Fruit fly (Drosophila melanogaster) whole organism, embryonic: Measurements from ENCODE around the gene CG7714.
A peak's percentile ranks its signal among the peaks of the same experiment; 100 is the strongest.

Experiments
- Atf-2 ChIP-seq: fragments of 200-800 bp; sonication (Bioruptor generic); optimal IDR thresholded peaks from 2 replicates; lab custom pipeline; 2016; ENCODE audit warnings: missing biosample characterization, missing genetic modification characterization
- CG11504 ChIP-seq: fragments of 200-800 bp; sonication (Bioruptor generic); optimal IDR thresholded peaks from 3 replicates; lab custom pipeline; 2019; ENCODE audit warnings: missing biosample characterization, mild to moderate bottlenecking, missing genetic modification characterization, moderate library complexity
- CG14014 ChIP-seq: fragments of 200-800 bp; sonication (Bioruptor generic); IDR thresholded peaks from 2 replicates; pipeline ENCODE4 v1.3.6; 2022; ENCODE audit warnings: missing biosample characterization, missing genetic modification characterization
- CG14667 ChIP-seq: fragments of 200-800 bp; sonication (Bioruptor generic); IDR thresholded peaks from 2 replicates; pipeline ENCODE4 v1.3.6; 2022; ENCODE audit warnings: missing biosample characterization, missing genetic modification characterization
- CG15073 ChIP-seq: fragments of 200-800 bp; sonication (Bioruptor generic); optimal IDR thresholded peaks from 2 replicates; lab custom pipeline; 2016; ENCODE audit warnings: missing biosample characterization, missing genetic modification characterization
- CG15514 ChIP-seq: fragments of 200-800 bp; sonication (Bioruptor generic); optimal IDR thresholded peaks from 3 replicates; lab custom pipeline; 2017; ENCODE audit warnings: missing biosample characterization, missing genetic modification characterization, mild to moderate bottlenecking, moderate library complexity, missing genetic modification reagents
- CG1647 ChIP-seq: fragments of 200-800 bp; sonication (Bioruptor generic); optimal IDR thresholded peaks from 3 replicates; lab custom pipeline; 2016; ENCODE audit warnings: missing biosample characterization, missing genetic modification characterization
- CG17568 ChIP-seq: fragments of 200-800 bp; sonication (Bioruptor generic); optimal IDR thresholded peaks from 2 replicates; lab custom pipeline; 2018; ENCODE audit warnings: missing biosample characterization, mild to moderate bottlenecking, missing genetic modification characterization, moderate library complexity
- CG17612 ChIP-seq: fragments of 200-800 bp; sonication (Bioruptor generic); IDR thresholded peaks from 2 replicates; pipeline ENCODE4 v1.3.6; 2022; ENCODE audit warnings: missing biosample characterization, missing genetic modification characterization
- CG17912 ChIP-seq: fragments of 200-800 bp; sonication (Bioruptor generic); optimal IDR thresholded peaks from 2 replicates; lab custom pipeline; 2018; ENCODE audit warnings: missing biosample characterization, mild to moderate bottlenecking, missing genetic modification characterization
- CG18011 ChIP-seq: fragments of 200-800 bp; sonication (Bioruptor generic); optimal IDR thresholded peaks from 2 replicates; lab custom pipeline; 2017; ENCODE audit warnings: missing biosample characterization, missing genetic modification characterization, mild to moderate bottlenecking, moderate library complexity, missing genotype
- CG31388 ChIP-seq: fragments of 200-800 bp; sonication (Bioruptor generic); optimal IDR thresholded peaks from 2 replicates; lab custom pipeline; 2016; ENCODE audit warnings: missing biosample characterization, missing genetic modification characterization
- CG3281 ChIP-seq: fragments of 200-800 bp; sonication (Bioruptor generic); optimal IDR thresholded peaks from 3 replicates; lab custom pipeline; 2017; ENCODE audit warnings: missing biosample characterization, mild to moderate bottlenecking, missing genetic modification characterization
- CG3726 ChIP-seq: fragments of 200-800 bp; sonication (Bioruptor generic); IDR thresholded peaks from 3 replicates; pipeline ENCODE4, ENCODE4 v1.3.6; 2022; ENCODE audit warnings: missing biosample characterization, missing genetic modification characterization
- CG5180 ChIP-seq: fragments of 200-800 bp; sonication (Bioruptor generic); optimal IDR thresholded peaks from 3 replicates; lab custom pipeline; 2017; ENCODE audit warnings: missing biosample characterization, missing genetic modification characterization, mild to moderate bottlenecking, moderate library complexity, missing genetic modification reagents
- CG5245 ChIP-seq: fragments of 200-800 bp; sonication (Bioruptor generic); optimal IDR thresholded peaks from 3 replicates; lab custom pipeline; 2016; ENCODE audit warnings: missing biosample characterization, missing genetic modification characterization
- CG5953 ChIP-seq: fragments of 200-800 bp; sonication (Bioruptor generic); IDR thresholded peaks from 2 replicates; pipeline ENCODE4 v1.3.6; 2022; ENCODE audit warnings: missing biosample characterization, missing genetic modification characterization
- CG6765 ChIP-seq: fragments of 200-800 bp; sonication (Bioruptor generic); optimal IDR thresholded peaks from 3 replicates; lab custom pipeline; 2017; ENCODE audit warnings: missing biosample characterization, mild to moderate bottlenecking, missing genetic modification characterization
- CG6791 ChIP-seq: fragments of 200-800 bp; sonication (Bioruptor generic); IDR thresholded peaks from 3 replicates; pipeline ENCODE4 v1.3.6; 2022; ENCODE audit warnings: missing biosample characterization, missing genetic modification characterization; ENCODE audit not compliant: partially characterized antibody
- CG7786 ChIP-seq: fragments of 200-800 bp; sonication (Bioruptor generic); optimal IDR thresholded peaks from 2 replicates; lab custom pipeline; 2016; ENCODE audit warnings: missing biosample characterization, missing genetic modification characterization
- CG8089 ChIP-seq: fragments of 200-800 bp; sonication (Bioruptor generic); optimal IDR thresholded peaks from 3 replicates; lab custom pipeline; 2016; ENCODE audit warnings: missing biosample characterization, missing genetic modification characterization
- CG8281 ChIP-seq: fragments of 200-800 bp; sonication (Bioruptor generic); optimal IDR thresholded peaks from 2 replicates; lab custom pipeline; 2018; ENCODE audit warnings: missing biosample characterization, mild to moderate bottlenecking, missing genetic modification characterization, moderate library complexity
- CG8478 ChIP-seq: fragments of >200 bp; optimal IDR thresholded peaks from 2 replicates; lab custom pipeline; 2018
- CG9215 ChIP-seq: fragments of 200-800 bp; sonication (Bioruptor generic); IDR thresholded peaks from 2 replicates; pipeline ENCODE4 v1.3.6; 2022; ENCODE audit warnings: missing biosample characterization, missing genetic modification characterization
- CG9437 ChIP-seq: fragments of 200-800 bp; sonication (Bioruptor generic); optimal IDR thresholded peaks from 2 replicates; lab custom pipeline; 2018; ENCODE audit warnings: missing biosample characterization, mild to moderate bottlenecking, missing genetic modification characterization
- Camta ChIP-seq: fragments of 200-800 bp; sonication (Bioruptor generic); optimal IDR thresholded peaks from 2 replicates; lab custom pipeline; 2016; ENCODE audit warnings: missing biosample characterization, missing genetic modification characterization
- Dfd ChIP-seq, 2 experiments: fragments of >200 bp; optimal IDR thresholded peaks; 2 replicates each; lab custom pipeline; 2017; ENCODE audit warnings: missing biosample characterization in 2 of 2, missing genetic modification characterization in 2 of 2
- E2f1 ChIP-seq: fragments of 200-800 bp; sonication (Bioruptor generic); IDR thresholded peaks from 2 replicates; pipeline ENCODE4 v1.3.6; 2022; ENCODE audit warnings: missing biosample characterization, missing genetic modification characterization
- ERR ChIP-seq: fragments of 200-800 bp; sonication (Bioruptor generic); optimal IDR thresholded peaks from 2 replicates; lab custom pipeline; 2016; ENCODE audit warnings: missing biosample characterization, missing genetic modification characterization
- Hand ChIP-seq: fragments of 200-800 bp; sonication (Bioruptor generic); optimal IDR thresholded peaks from 2 replicates; lab custom pipeline; 2017; ENCODE audit warnings: mild to moderate bottlenecking, missing biosample characterization, missing genetic modification reagents, missing genetic modification characterization
- Med ChIP-seq: fragments of 200-800 bp; sonication (Bioruptor generic); peaks from one replicate; lab custom pipeline; 2016; ENCODE audit warnings: missing biosample characterization, missing genetic modification characterization, mild to moderate bottlenecking, inconsistent platforms, moderate library complexity
- NfI ChIP-seq: fragments of 200-800 bp; sonication (Bioruptor generic); optimal IDR thresholded peaks from 3 replicates; lab custom pipeline; 2018; ENCODE audit warnings: missing biosample characterization, mild to moderate bottlenecking, missing genetic modification characterization, moderate library complexity
- Oli ChIP-seq: fragments of 200-800 bp; sonication (Bioruptor generic); optimal IDR thresholded peaks from 2 replicates; lab custom pipeline; 2018; ENCODE audit warnings: missing biosample characterization, mild to moderate bottlenecking, missing genetic modification characterization, moderate library complexity
- Poxn ChIP-seq: fragments of 200-800 bp; sonication (Bioruptor generic); IDR thresholded peaks from 2 replicates; pipeline ENCODE4 v1.3.6; 2022; ENCODE audit warnings: missing biosample characterization, missing genetic modification characterization
- cg ChIP-seq: fragments of 200-800 bp; sonication (Bioruptor generic); optimal IDR thresholded peaks from 3 replicates; lab custom pipeline; 2019; ENCODE audit warnings: missing biosample characterization, mild to moderate bottlenecking, missing genetic modification characterization, moderate library complexity
- dmrt11E ChIP-seq: fragments of 200-800 bp; sonication (Bioruptor generic); optimal IDR thresholded peaks from 3 replicates; lab custom pipeline; 2018; ENCODE audit warnings: missing biosample characterization, mild to moderate bottlenecking, missing genetic modification characterization, moderate library complexity
- dpn ChIP-seq, 2 experiments: fragments of 200-800 bp; sonication (Bioruptor generic); optimal IDR thresholded peaks; 3 replicates each; lab custom pipeline; 2016; ENCODE audit warnings: missing biosample characterization in 2 of 2, missing genetic modification characterization in 2 of 2
- esg ChIP-seq: fragments of 200-800 bp; sonication (Bioruptor generic); conservative IDR thresholded peaks from 2 replicates; pipeline ENCODE4 v1.3.6; 2022; ENCODE audit warnings: missing biosample characterization, missing genetic modification characterization
- eve ChIP-seq, 2 experiments: fragments of >200 bp; optimal IDR thresholded peaks; 2 replicates each; lab custom pipeline; 2017; ENCODE audit warnings: missing biosample characterization in 2 of 2, missing genetic modification characterization in 2 of 2
- ewg ChIP-seq: fragments of 200-800 bp; sonication (Bioruptor generic); optimal IDR thresholded peaks from 3 replicates; lab custom pipeline; 2017; ENCODE audit warnings: mild to moderate bottlenecking, missing biosample characterization, missing genetic modification reagents, missing genetic modification characterization
- eyg ChIP-seq: fragments of 200-800 bp; sonication (Bioruptor generic); optimal IDR thresholded peaks from 3 replicates; lab custom pipeline; 2016; ENCODE audit warnings: missing biosample characterization, missing genetic modification characterization
- grn ChIP-seq: fragments of 200-800 bp; sonication (Bioruptor generic); optimal IDR thresholded peaks from 3 replicates; lab custom pipeline; 2017; ENCODE audit warnings: missing biosample characterization, missing genetic modification characterization
- lilli ChIP-seq: fragments of 200-800 bp; sonication (Bioruptor generic); optimal IDR thresholded peaks from 3 replicates; lab custom pipeline; 2016; ENCODE audit warnings: missing biosample characterization, missing genetic modification characterization
- lov ChIP-seq, 2 experiments: fragments of 200-800 bp in 1 of 2; fragments of >200 bp in 1 of 2; sonication (Bioruptor generic) in 1 of 2; IDR thresholded peaks in 1 of 2; optimal IDR thresholded peaks in 1 of 2; 2 replicates in 1 of 2; 3 replicates in 1 of 2; pipeline versions ENCODE4 v1.3.6 to Lab custom; 2017 to 2022; ENCODE audit warnings: missing biosample characterization in 1 of 2, missing genetic modification characterization in 1 of 2
- onecut ChIP-seq: fragments of 200-800 bp; sonication (Bioruptor generic); IDR thresholded peaks from 2 replicates; pipeline ENCODE4 v1.3.6; 2022; ENCODE audit warnings: missing biosample characterization, missing genetic modification characterization
- ro ChIP-seq: fragments of 200-800 bp; sonication (Bioruptor generic); IDR thresholded peaks from 2 replicates; pipeline ENCODE4 v1.3.6; 2022; ENCODE audit warnings: missing biosample characterization, missing genetic modification characterization
- sim ChIP-seq: fragments of 200-800 bp; sonication (Bioruptor generic); IDR thresholded peaks from 2 replicates; pipeline ENCODE4 v1.3.6; 2022; ENCODE audit warnings: missing biosample characterization, missing genetic modification characterization
- sug ChIP-seq: fragments of 200-800 bp; optimal IDR thresholded peaks from 2 replicates; lab custom pipeline; 2019; ENCODE audit warnings: missing biosample characterization, mild to moderate bottlenecking, missing genetic modification characterization, moderate library complexity
- tgo ChIP-seq: fragments of 200-800 bp; sonication (Bioruptor generic); IDR thresholded peaks from 3 replicates; pipeline ENCODE4 v1.3.6; 2022; ENCODE audit warnings: missing biosample characterization, missing genetic modification characterization
- wdn ChIP-seq: fragments of 200-800 bp; sonication (Bioruptor generic); IDR thresholded peaks from 2 replicates; pipeline ENCODE4 v1.3.6; 2022; ENCODE audit warnings: missing biosample characterization, missing genetic modification characterization

CG7714 gene

DNA sequence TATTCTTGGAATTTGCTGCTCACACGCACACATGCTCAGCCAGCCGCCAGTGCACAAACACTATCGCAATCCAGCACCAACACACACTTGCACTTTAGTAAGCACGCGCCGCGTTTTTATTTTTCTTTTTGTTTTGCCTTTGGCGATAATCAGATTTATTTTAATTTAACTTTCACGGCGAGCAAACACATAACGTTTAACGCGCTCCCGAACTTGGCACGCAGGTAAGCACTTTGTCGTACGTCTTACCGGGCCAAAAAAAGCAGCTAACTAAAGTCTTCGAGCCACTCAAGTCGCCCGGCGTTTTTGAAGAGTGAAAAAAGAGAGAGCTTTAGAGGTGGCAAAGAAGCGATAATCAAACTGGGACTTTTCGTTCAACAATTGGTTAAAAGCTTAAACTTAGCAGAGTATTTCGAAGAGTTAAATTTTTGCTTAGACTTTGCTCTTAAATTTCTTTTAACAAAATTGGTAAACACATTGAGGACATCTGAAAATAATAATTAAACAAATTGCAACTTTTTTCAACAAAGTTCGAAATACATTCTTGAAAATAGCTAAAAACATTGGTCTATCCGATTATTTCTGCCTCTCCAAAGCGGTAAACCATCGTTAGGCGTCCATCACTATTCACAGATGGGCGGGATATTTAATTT, 17.2 kb upstream of the CG7714 start, which contains the start of gene Mekk1 (continued):
- TF ChIP-seq lov (optimal IDR thresholded peaks at IDR 0.05; lab: Kevin White, UChicago) (no peak), lov (GFP tag; IDR thresholded peaks at IDR 0.05; lab: Robert Waterston, UW) (no peak), CG8089 (GFP tag; lab: Kevin White, UChicago) (no peak), CG15073 (GFP tag; lab: Kevin White, UChicago) (no peak), CG3726 (GFP tag; lab: Robert Waterston, UW) (no peak), lilli (peak; percentile 74), Oli (tag; lab: Kevin White, UChicago) (peak; percentile 4), cg (peak; percentile 69), CG8478 (lab: Kevin White, UChicago) (no peak), CG5953 (GFP tag; lab: Robert Waterston, UW) (no peak), CG5245 (peak; percentile 29), CG18011 (peak; percentile 4), Med (peak; percentile 78), ewg (GFP tag; lab: Kevin White, UChicago) (no peak), CG5180 (no peak), Atf-2 (GFP tag; lab: Kevin White, UChicago) (no peak), Dfd (GFP tag; optimal IDR thresholded peaks at IDR 0.05; lab: Kevin White, UChicago) (no peak), Hand (GFP tag; lab: Kevin White, UChicago) (no peak), Poxn (GFP tag; lab: Robert Waterston, UW) (no peak), CG1647 (GFP tag; lab: Kevin White, UChicago) (no peak), esg (GFP tag; lab: Robert Waterston, UW) (no peak), NfI (GFP tag; lab: Kevin White, UChicago) (peak; percentile 63), grn (GFP tag; lab: Kevin White, UChicago) (no peak), CG17612 (GFP tag; lab: Robert Waterston, UW) (no peak), ERR (GFP tag; lab: Kevin White, UChicago) (no peak), E2f1 (GFP tag; lab: Robert Waterston, UW) (no peak), ro (no peak), CG14667 (GFP tag; lab: Robert Waterston, UW) (no peak), CG6791 (peak; percentile 49; the same call in 1 of the 3 replicates), CG11504 (peak; percentile 59), CG9215 (GFP tag; lab: Robert Waterston, UW) (peak; percentile 47), tgo (GFP tag; lab: Robert Waterston, UW) (0 out of 3 replicates have a peak, but pooled peaks have one; percentile 36), CG17568 (no peak), CG6765 (GFP tag; lab: Kevin White, UChicago) (peak; percentile 1), eyg (GFP tag; lab: Kevin White, UChicago) (no peak), Camta (peak; percentile 19), eve (GFP tag; optimal IDR thresholded peaks at IDR 0.05; lab: Kevin White, UChicago) (no peak), CG7786 (GFP tag; lab: Kevin White, UChicago) (peak; percentile 51), wdn (GFP tag; lab: Robert Waterston, UW) (no peak), CG3281 (GFP tag; lab: Kevin White, UChicago) (peak; percentile 59), dpn (GFP tag; optimal IDR thresholded peaks at IDR 0.05; lab: Kevin White, UChicago) (peak; percentile 39 to 52), CG17912 (no peak), dmrt11E (tag; lab: Kevin White, UChicago) (no peak), CG14014 (GFP tag; lab: Robert Waterston, UW) (no peak), CG9437 (GFP tag; lab: Kevin White, UChicago) (peak; percentile 18), sug (tag; lab: Kevin White, UChicago) (peak; percentile 83), CG31388 (GFP tag; lab: Kevin White, UChicago) (no peak), CG8281 (tag; lab: Kevin White, UChicago) (no peak), onecut (GFP tag; lab: Robert Waterston, UW) (no peak), sim (GFP tag; lab: Robert Waterston, UW) (no peak), CG15514 (GFP tag; lab: Kevin White, UChicago) (peak; percentile 74)
